Worm (Caenorhabditis elegans): ENCODE measurements around the gene mab-5.
A peak's percentile ranks its signal among the peaks of the same experiment; 100 is the strongest.

The mab-5 gene

ce11 chrIII:7783354-7783753 lies at the start of gene mab-5:
Gene mab-5, minus strand, starts transcription at chrIII:7783454.
- TF ChIP-seq mdt-29 (GFP tag; IDR thresholded peaks at IDR 0.05) (no peak), dmd-9 (GFP tag; IDR thresholded peaks at IDR 0.05) (no peak), nhr-28 (tag; optimal IDR thresholded peaks at IDR 0.05) (no peak), pha-4 (GFP tag; IDR thresholded peaks at IDR 0.05) (no peak), pha-4 (tag; optimal IDR thresholded peaks at IDR 0.05) (no peak), zfp-2 (tag; optimal IDR thresholded peaks at IDR 0.05) (no peak), set-16 (GFP tag; IDR thresholded peaks at IDR 0.05) (no peak; the same call in 1 of the 2 replicates), T26A8.4 (GFP tag; IDR thresholded peaks at IDR 0.05) (no peak), nhr-6 (tag; optimal IDR thresholded peaks at IDR 0.05) (no peak)

- no peak for TF ChIP-seq mdt-29 (GFP tag; IDR thresholded peaks at IDR 0.05)
- no peak for TF ChIP-seq unc-62 (GFP tag; optimal IDR thresholded peaks at IDR 0.05 in 1 of 2)
- no peak for TF ChIP-seq unc-62 (tag; optimal IDR thresholded peaks at IDR 0.05)
- no peak for TF ChIP-seq fos-1 (tag; optimal IDR thresholded peaks at IDR 0.05)
- no peak for TF ChIP-seq nhr-111 (GFP tag; optimal IDR thresholded peaks at IDR 0.05)
- no peak for TF ChIP-seq unc-130 (GFP tag; optimal IDR thresholded peaks at IDR 0.05)
These were observed 49.2 kb upstream of the mab-5 start for ce11 chrIII:7832473-7832872.

- TF ChIP-seq sdz-12 (GFP tag; optimal IDR thresholded peaks at IDR 0.05) (no peak), zip-2 (tag; optimal IDR thresholded peaks at IDR 0.05) (no peak), lsy-2 (tag; optimal IDR thresholded peaks at IDR 0.05) (peak in 1 of 2 experiments; percentile 65), nhr-41 (GFP tag; IDR thresholded peaks at IDR 0.05) (no peak), zip-11 (GFP tag; IDR thresholded peaks at IDR 0.05) (no peak), nhr-237 (tag; optimal IDR thresholded peaks at IDR 0.05) (no peak), zfp-2 (tag; optimal IDR thresholded peaks at IDR 0.05) (no peak), F26F4.8 (GFP tag; conservative IDR thresholded peaks at IDR 0.05) (no peak), zag-1 (tag; optimal IDR thresholded peaks at IDR 0.05) (no peak), set-16 (GFP tag; IDR thresholded peaks at IDR 0.05) (no peak), attf-4 (tag; optimal IDR thresholded peaks at IDR 0.05) (no peak), hlh-30 (tag; optimal IDR thresholded peaks at IDR 0.05; ENCODE audit: insufficient read depth) (peak; percentile 41), nhr-42 (GFP tag; IDR thresholded peaks at IDR 0.05) (no peak), T26A8.4 (GFP tag; IDR thresholded peaks at IDR 0.05) (no peak), daf-19 (GFP tag; conservative IDR thresholded peaks at IDR 0.05) (no peak), madf-5 (GFP tag; IDR thresholded peaks at IDR 0.05) (no peak), saeg-2 (GFP tag; IDR thresholded peaks at IDR 0.05) (no peak), dve-1 (tag; optimal IDR thresholded peaks at IDR 0.05; ENCODE audit: insufficient read depth) (peak; percentile 11), dpl-1 (GFP tag; optimal IDR thresholded peaks at IDR 0.05) (peak; percentile 61), mdt-29 (GFP tag; IDR thresholded peaks at IDR 0.05) (no peak), ceh-82 (tag; optimal IDR thresholded peaks at IDR 0.05) (no peak), pha-4 (GFP tag; IDR thresholded peaks at IDR 0.05) (no peak), pha-4 (tag; optimal IDR thresholded peaks at IDR 0.05) (no peak), nhr-6 (tag; optimal IDR thresholded peaks at IDR 0.05) (no peak), nhr-102 (tag; optimal IDR thresholded peaks at IDR 0.05) (no peak), nhr-48 (tag; optimal IDR thresholded peaks at IDR 0.05) (no peak), lin-38 (GFP tag; IDR thresholded peaks at IDR 0.05) (no peak), ama-1 (optimal IDR thresholded peaks at IDR 0.05) (peak; percentile 14), pqm-1 (tag; optimal IDR thresholded peaks at IDR 0.05) (no peak), lim-7 (GFP tag; IDR thresholded peaks at IDR 0.05) (no peak), ZK337.2 (GFP tag; IDR thresholded peaks at IDR 0.05) (no peak), F37D6.2 (tag; optimal IDR thresholded peaks at IDR 0.05) (no peak), dmd-6 (GFP tag; IDR thresholded peaks at IDR 0.05) (no peak), D1046.2 (GFP tag; IDR thresholded peaks at IDR 0.05) (no peak), hlh-11 (tag; optimal IDR thresholded peaks at IDR 0.05) (no peak), egl-43 (GFP tag; IDR thresholded peaks at IDR 0.05) (no peak), unc-130 (GFP tag; optimal IDR thresholded peaks at IDR 0.05) (no peak), nhr-111 (GFP tag; optimal IDR thresholded peaks at IDR 0.05) (no peak), daf-16 (GFP tag; optimal IDR thresholded peaks at IDR 0.05) (no peak), daf-16 (tag; optimal IDR thresholded peaks at IDR 0.05) (peak; percentile 40), lin-15B (tag; optimal IDR thresholded peaks at IDR 0.05) (no peak)
These were observed 45.6 kb upstream of the mab-5 start, which contains the start of the genes egl-45 and kcmf-1 for ce11 chrIII:7828576-7829461. Gene egl-45, minus strand, starts transcription at chrIII:7828626. Gene kcmf-1, plus strand, starts transcription at chrIII:7829411.
